Worm (Caenorhabditis elegans): ENCODE data around the gene knl-1.

- TF ChIP-seq him-1 (tag; optimal IDR thresholded peaks at IDR 0.05) (no peak), dao-5 (tag; optimal IDR thresholded peaks at IDR 0.05) (no peak), W03F9.2 (tag; optimal IDR thresholded peaks at IDR 0.05) (no peak)
Observed at ce11 chrIII:8242809-8243208, 7.6 kb upstream of the knl-1 start, which contains the start of gene C02F5.12.

All from whole organism, L4/young adult.